Fruit fly (Drosophila melanogaster): ENCODE measurements around the gene Surf6.

The Surf6 gene

dm6 chr3R:19858017-19858659 is 46.5 kb downstream of the Surf6 start (continued):
- TF ChIP-seq BtbVII (GFP tag; optimal IDR thresholded peaks at IDR 0.05): peak; percentile 68
- peak; percentile 29 for TF ChIP-seq CG3407 (GFP tag; optimal IDR thresholded peaks at IDR 0.05)
- peak; percentile 18 for TF ChIP-seq ERR (GFP tag; optimal IDR thresholded peaks at IDR 0.05)
- TF ChIP-seq D19A (tag; optimal IDR thresholded peaks at IDR 0.05): peak; percentile 0
- peak; percentile 14 for TF ChIP-seq CG12104 (GFP tag; optimal IDR thresholded peaks at IDR 0.05)
- TF ChIP-seq CG13296 (GFP tag; optimal IDR thresholded peaks at IDR 0.05): peak; percentile 29
- TF ChIP-seq CG3281 (GFP tag; optimal IDR thresholded peaks at IDR 0.05): peak; percentile 68
- peak; percentile 25 for TF ChIP-seq CG13624 (GFP tag; optimal IDR thresholded peaks at IDR 0.05)
- TF ChIP-seq vvl (GFP tag; IDR thresholded peaks at IDR 0.05): 0 out of 2 replicates have a peak, but pooled peaks have one; percentile 27
- no peak for TF ChIP-seq Hey (tag; optimal IDR thresholded peaks at IDR 0.05)
- TF ChIP-seq Asciz (GFP tag; optimal IDR thresholded peaks at IDR 0.05): peak; percentile 26
- TF ChIP-seq bcd (GFP tag; optimal IDR thresholded peaks at IDR 0.05): peak; percentile 42
- TF ChIP-seq chinmo (GFP tag; IDR thresholded peaks at IDR 0.05; ENCODE audit: partially characterized antibody): 0 out of 4 replicates have a peak, but pooled peaks have one; percentile 51
- peak; percentile 19 for TF ChIP-seq corto (GFP tag; optimal IDR thresholded peaks at IDR 0.05)
